Worm (Caenorhabditis elegans): ENCODE results near the gene F09E5.16.

ce11 chrII:5412467-5412866, 46.9 kb upstream of the F09E5.16 start, which contains the start of the genes EEED8.13 and EEED8.18:
- TF ChIP-seq ama-1 (optimal IDR thresholded peaks at IDR 0.05) (no peak), tra-4 (tag; optimal IDR thresholded peaks at IDR 0.05) (no peak), ceh-13 (GFP tag; optimal IDR thresholded peaks at IDR 0.05) (no peak), aly-1 (tag; optimal IDR thresholded peaks at IDR 0.05) (no peak), tbx-11 (GFP tag; IDR thresholded peaks at IDR 0.05) (no peak), ceh-36 (tag; optimal IDR thresholded peaks at IDR 0.05) (no peak), flt-1 (GFP tag; IDR thresholded peaks at IDR 0.05) (no peak), hnd-1 (tag; optimal IDR thresholded peaks at IDR 0.05) (no peak), tbx-37 (GFP tag; conservative IDR thresholded peaks at IDR 0.05) (no peak), ets-7 (tag; optimal IDR thresholded peaks at IDR 0.05) (no peak), pes-1 (GFP tag; IDR thresholded peaks at IDR 0.05) (no peak), hmbx-1 (tag; optimal IDR thresholded peaks at IDR 0.05) (no peak), hmg-4 (GFP tag; optimal IDR thresholded peaks at IDR 0.05) (no peak), F13C5.2 (tag; optimal IDR thresholded peaks at IDR 0.05) (no peak)

All from whole organism, early embryonic.